Worm (Caenorhabditis elegans): ENCODE data around the gene set-16.

Gene set-16

DNA sequence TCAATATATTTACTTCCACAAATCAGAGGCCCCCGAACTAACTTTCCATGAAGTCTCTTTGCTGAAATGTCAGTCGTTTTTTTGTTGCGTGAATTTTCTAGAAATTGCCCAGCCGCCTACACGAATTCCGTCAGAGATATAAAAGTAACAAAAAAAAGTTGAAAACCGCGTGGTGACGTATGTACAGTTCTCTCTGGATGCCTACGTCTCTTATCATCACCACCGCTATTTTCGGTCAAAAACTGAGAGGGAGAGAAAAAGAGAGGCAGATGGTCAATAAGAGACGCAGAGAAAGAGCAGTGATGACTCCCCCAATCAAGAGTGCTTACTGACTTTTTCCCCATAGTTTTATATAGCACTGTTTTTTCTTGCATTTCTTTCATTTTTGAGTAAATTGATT lies 50.3 kb downstream of the set-16 start (continued):
- TF ChIP-seq egrh-3 (GFP tag; IDR thresholded peaks at IDR 0.05), result no peak
- TF ChIP-seq let-607 (tag; optimal IDR thresholded peaks at IDR 0.05), result peak; percentile 57 to 58
- TF ChIP-seq lin-40 (tag; optimal IDR thresholded peaks at IDR 0.05), result peak; percentile 77
- peak; percentile 20 for TF ChIP-seq ztf-3 (GFP tag; optimal IDR thresholded peaks at IDR 0.05)
- no peak for TF ChIP-seq snpc-4 (GFP tag; optimal IDR thresholded peaks at IDR 0.05)
- TF ChIP-seq snpc-4 (tag; optimal IDR thresholded peaks at IDR 0.05), result peak in 1 of 4 experiments; percentile 30
- peak; percentile 57 for TF ChIP-seq madf-10 (tag; optimal IDR thresholded peaks at IDR 0.05)
- TF ChIP-seq fkh-3 (tag; optimal IDR thresholded peaks at IDR 0.05), result no peak
- TF ChIP-seq hrde-1 (tag; optimal IDR thresholded peaks at IDR 0.05; ENCODE audit: borderline replicate concordance), result peak; percentile 31
- no peak for TF ChIP-seq sea-2 (GFP tag; IDR thresholded peaks at IDR 0.05)
- TF ChIP-seq F23B12.7 (tag; optimal IDR thresholded peaks at IDR 0.05; ENCODE audit: insufficient read depth), result peak; percentile 55
- peak; percentile 43; the same call in 1 of the 2 replicates for TF ChIP-seq B0336.3 (GFP tag; IDR thresholded peaks at IDR 0.05)
- peak; percentile 25 for TF ChIP-seq lin-54 (GFP tag; optimal IDR thresholded peaks at IDR 0.05)
- TF ChIP-seq lin-35 (GFP tag; optimal IDR thresholded peaks at IDR 0.05), result peak in 1 of 3 experiments; percentile 18

DNA sequence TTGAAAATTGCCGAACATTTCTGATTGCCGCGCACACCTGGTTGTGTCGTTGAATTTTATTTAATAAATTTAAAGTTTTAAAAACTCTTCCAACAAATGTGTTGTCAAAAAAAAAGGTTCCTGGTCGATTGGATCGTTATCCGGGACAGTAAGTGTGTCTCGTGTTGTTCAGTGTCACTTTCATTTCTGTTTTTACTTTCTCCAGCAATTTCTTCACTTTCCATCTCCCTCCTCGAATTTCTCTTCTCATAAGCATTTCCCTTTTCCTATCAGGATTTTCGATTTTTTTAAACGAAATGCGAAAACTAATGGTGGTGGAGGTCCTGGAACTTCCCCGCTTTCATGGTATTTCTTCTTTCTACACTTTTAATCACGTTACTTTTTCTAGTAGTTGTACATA lies 51.9 kb downstream of the set-16 start:
- no peak for TF ChIP-seq madf-10 (tag; optimal IDR thresholded peaks at IDR 0.05)

DNA sequence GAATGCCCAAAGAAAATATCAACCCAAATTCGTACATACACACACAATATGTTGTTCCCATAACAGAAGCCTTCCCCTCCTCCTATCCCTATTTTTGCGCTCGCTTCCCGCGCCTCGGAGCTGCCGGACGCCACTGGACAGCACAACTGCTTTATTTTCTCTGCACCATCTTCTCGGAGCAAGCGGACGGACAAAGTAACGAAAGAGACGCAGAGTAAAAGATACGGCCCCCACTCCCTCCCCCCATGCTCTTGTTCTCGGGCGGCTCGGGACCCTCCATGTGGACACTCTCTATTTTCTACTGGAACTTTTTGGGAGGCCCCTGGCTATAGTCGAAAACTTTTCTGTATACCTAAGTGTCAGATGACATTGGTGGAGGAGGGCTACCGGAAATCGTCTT lies 54.1 kb downstream of the set-16 start:
- no peak for TF ChIP-seq ztf-25 (GFP tag; IDR thresholded peaks at IDR 0.05)
- TF ChIP-seq lin-26 (GFP tag; IDR thresholded peaks at IDR 0.05), result no peak
- TF ChIP-seq ceh-27 (GFP tag; optimal IDR thresholded peaks at IDR 0.05), result no peak
- TF ChIP-seq egrh-3 (GFP tag; IDR thresholded peaks at IDR 0.05), result no peak; the same call in 1 of the 2 replicates
- no peak for TF ChIP-seq snpc-1.1 (tag; optimal IDR thresholded peaks at IDR 0.05; ENCODE audit: insufficient read depth)
- no peak for TF ChIP-seq ets-4 (GFP tag; optimal IDR thresholded peaks at IDR 0.05)
- TF ChIP-seq mel-28 (tag; optimal IDR thresholded peaks at IDR 0.05; ENCODE audit: borderline replicate concordance), result no peak
- no peak for TF ChIP-seq F23B12.7 (tag; optimal IDR thresholded peaks at IDR 0.05; ENCODE audit: insufficient read depth)
- TF ChIP-seq tbx-9 (tag; optimal IDR thresholded peaks at IDR 0.05; ENCODE audit: borderline replicate concordance), result no peak
- no peak for TF ChIP-seq pbrm-1 (GFP tag; IDR thresholded peaks at IDR 0.05)
- no peak for TF ChIP-seq ceh-100 (GFP tag; IDR thresholded peaks at IDR 0.05)
- no peak for TF ChIP-seq T07F8.4 (tag; optimal IDR thresholded peaks at IDR 0.05)
- TF ChIP-seq attf-6 (GFP tag; IDR thresholded peaks at IDR 0.05), result no peak
- no peak for TF ChIP-seq hlh-12 (tag; optimal IDR thresholded peaks at IDR 0.05)
- TF ChIP-seq ztf-6 (GFP tag; IDR thresholded peaks at IDR 0.05), result no peak
- TF ChIP-seq chd-7 (tag; optimal IDR thresholded peaks at IDR 0.05), result no peak
- TF ChIP-seq mes-4 (tag; optimal IDR thresholded peaks at IDR 0.05), result no peak
- TF ChIP-seq K12H6.12 (tag; optimal IDR thresholded peaks at IDR 0.05), result no peak
- TF ChIP-seq lir-1 (GFP tag; conservative IDR thresholded peaks at IDR 0.05), result no peak
- TF ChIP-seq aptf-2 (GFP tag; conservative IDR thresholded peaks at IDR 0.05), result no peak
- TF ChIP-seq Y79H2A.3 (GFP tag; conservative IDR thresholded peaks at IDR 0.05), result no peak
- TF ChIP-seq zfh-2 (GFP tag; conservative IDR thresholded peaks at IDR 0.05), result peak; percentile 87
- TF ChIP-seq die-1 (tag; optimal IDR thresholded peaks at IDR 0.05), result no peak
- TF ChIP-seq atf-7 (tag; optimal IDR thresholded peaks at IDR 0.05), result no peak
- TF ChIP-seq egl-44 (GFP tag; IDR thresholded peaks at IDR 0.05), result 0 out of 2 replicates have a peak, but pooled peaks have one; percentile 22
- TF ChIP-seq hmg-1.2 (GFP tag; IDR thresholded peaks at IDR 0.05), result peak; percentile 40; the same call in 1 of the 2 replicates
- TF ChIP-seq dpl-1 (GFP tag; optimal IDR thresholded peaks at IDR 0.05), result no peak
- no peak for TF ChIP-seq egl-18 (GFP tag; IDR thresholded peaks at IDR 0.05)
- no peak for TF ChIP-seq cebp-1 (GFP tag; IDR thresholded peaks at IDR 0.05)
- peak; percentile 5 for TF ChIP-seq cebp-1 (tag; optimal IDR thresholded peaks at IDR 0.05)
- TF ChIP-seq let-526 (GFP tag; IDR thresholded peaks at IDR 0.05), result 0 out of 2 replicates have a peak, but pooled peaks have one; percentile 10
- TF ChIP-seq somi-1 (GFP tag; optimal IDR thresholded peaks at IDR 0.05), result no peak
- no peak for TF ChIP-seq cebp-2 (GFP tag; IDR thresholded peaks at IDR 0.05)
- no peak for TF ChIP-seq F33H1.4 (GFP tag; IDR thresholded peaks at IDR 0.05)

Measured in whole organism, young adult.